Fruit fly (Drosophila melanogaster) S2 (cell line): ENCODE measurements around the gene Pmi.

ENCODE experiments used
- CG8478 ChIP-seq: fragments of >200 bp; optimal IDR thresholded peaks from 2 replicates; lab custom pipeline; 2018
- CTCF ChIP-seq, 2 experiments: fragments of >200 bp; optimal IDR thresholded peaks; 2 replicates each; lab custom pipeline; 2018

DNA sequence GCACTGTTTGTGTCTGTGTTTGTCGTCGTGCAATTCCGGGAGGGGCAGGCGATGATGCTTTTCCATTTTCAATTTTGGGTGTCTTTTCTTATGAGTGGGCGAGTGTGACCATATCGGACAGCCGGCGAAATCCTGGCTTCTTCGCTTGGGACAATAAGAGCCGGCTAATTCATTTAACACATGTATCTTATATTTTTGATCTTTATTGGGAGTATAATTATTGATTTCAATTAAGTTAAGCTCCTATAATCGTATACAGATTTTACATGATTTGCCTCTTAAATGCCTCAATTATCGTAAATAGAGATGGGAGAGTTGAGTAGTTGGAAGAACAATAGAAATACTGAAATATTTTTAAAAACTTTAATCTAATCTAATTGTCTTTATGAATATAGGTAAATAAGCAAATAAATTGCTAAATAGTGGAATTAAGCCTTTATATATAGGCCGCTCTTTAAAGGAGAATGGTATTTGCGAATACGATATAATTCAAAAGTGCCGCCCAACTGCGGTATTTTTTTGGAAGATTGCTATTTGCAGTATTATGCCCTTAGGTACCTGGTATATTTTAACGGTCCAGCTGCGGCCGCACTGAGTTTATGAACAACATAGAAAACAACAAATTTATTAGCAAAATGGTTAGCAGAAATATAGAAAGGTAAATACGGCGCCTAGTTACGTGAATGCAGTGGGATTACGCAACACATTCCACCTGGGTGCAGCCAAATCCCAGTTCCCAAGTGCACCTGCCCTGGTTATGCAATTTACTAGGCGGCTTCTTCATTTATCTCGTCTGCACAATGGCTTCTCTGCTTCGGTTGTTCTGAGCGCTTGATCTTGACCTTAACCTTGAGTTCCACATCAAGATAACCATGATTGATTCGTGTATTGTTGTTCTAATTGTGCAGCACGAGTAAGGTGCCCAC lies at the start of gene Pmi, which contains the start of the genes Myt1 and PGRP-LD:
- TF ChIP-seq CG8478 (no peak), CTCF (optimal IDR thresholded peaks at IDR 0.05; lab: Kevin White, UChicago) (no peak)
